Fruit fly (Drosophila melanogaster) whole organism, prepupa: Measurements from ENCODE around the gene CG33267.

ENCODE experiments used
- Blimp-1 ChIP-seq: fragments of 200-800 bp; sonication (Bioruptor generic); optimal IDR thresholded peaks from 3 replicates; lab custom pipeline; 2017; ENCODE audit warnings: missing biosample characterization, missing genetic modification characterization, mild to moderate bottlenecking, moderate library complexity, missing genetic modification reagents
- CG10669 ChIP-seq: fragments of 200-800 bp; sonication (Bioruptor generic); optimal IDR thresholded peaks from 3 replicates; lab custom pipeline; 2018; ENCODE audit warnings: missing biosample characterization, mild to moderate bottlenecking, missing genetic modification characterization, moderate library complexity
- CG11294 ChIP-seq: fragments of 200-800 bp; sonication (Bioruptor generic); IDR thresholded peaks from 2 replicates; pipeline ENCODE4 v1.3.6; 2022; ENCODE audit warnings: missing biosample characterization, missing genetic modification characterization
- CG11762 ChIP-seq: fragments of 200-800 bp; sonication (Bioruptor generic); optimal IDR thresholded peaks from 3 replicates; lab custom pipeline; 2016; ENCODE audit warnings: missing biosample characterization, missing genetic modification characterization; ENCODE audit not compliant: insufficient read depth
- CG15336 ChIP-seq: fragments of 200-800 bp; sonication (Bioruptor generic); IDR thresholded peaks from 2 replicates; pipeline ENCODE4 v1.3.6; 2022; ENCODE audit warnings: missing biosample characterization, missing genetic modification characterization
- CG1621 ChIP-seq: fragments of 200-800 bp; sonication (Bioruptor generic); optimal IDR thresholded peaks from 3 replicates; lab custom pipeline; 2018; ENCODE audit warnings: missing biosample characterization, mild to moderate bottlenecking, missing genetic modification characterization
- CG16779 ChIP-seq: fragments of 200-800 bp; sonication (Bioruptor generic); optimal IDR thresholded peaks from 3 replicates; lab custom pipeline; 2017; ENCODE audit warnings: missing biosample characterization, mild to moderate bottlenecking, missing genetic modification characterization
- CG3032 ChIP-seq: fragments of 200-800 bp; optimal IDR thresholded peaks from 2 replicates; lab custom pipeline; 2019; ENCODE audit warnings: missing biosample characterization, mild to moderate bottlenecking, missing genetic modification characterization, moderate library complexity
- CG31627 ChIP-seq: fragments of 200-800 bp; sonication (Bioruptor generic); optimal IDR thresholded peaks from 3 replicates; lab custom pipeline; 2016; ENCODE audit warnings: missing biosample characterization, missing genetic modification characterization
- CG32006 ChIP-seq: fragments of 200-800 bp; sonication (Bioruptor generic); optimal IDR thresholded peaks from 3 replicates; lab custom pipeline; 2017; ENCODE audit warnings: missing biosample characterization, mild to moderate bottlenecking, missing genetic modification characterization
- CG3919 ChIP-seq: fragments of 200-800 bp; sonication (Bioruptor generic); optimal IDR thresholded peaks from 3 replicates; lab custom pipeline; 2016; ENCODE audit warnings: missing biosample characterization, missing genetic modification characterization
- CG4318 ChIP-seq: fragments of 200-800 bp; sonication (Bioruptor generic); optimal IDR thresholded peaks from 3 replicates; lab custom pipeline; 2017; ENCODE audit warnings: missing biosample characterization, mild to moderate bottlenecking, missing genetic modification characterization
- CG6163 ChIP-seq: fragments of 200-800 bp; sonication (Bioruptor generic); IDR thresholded peaks from 3 replicates; pipeline ENCODE4 v1.3.6; 2022; ENCODE audit warnings: missing biosample characterization, missing genetic modification characterization
- CG6276 ChIP-seq: fragments of 200-800 bp; sonication (Bioruptor generic); optimal IDR thresholded peaks from 2 replicates; lab custom pipeline; 2017; ENCODE audit warnings: missing biosample characterization, mild to moderate bottlenecking, missing genetic modification characterization
- CG6808 ChIP-seq: fragments of 200-800 bp; sonication (Bioruptor generic); optimal IDR thresholded peaks from 3 replicates; lab custom pipeline; 2017; ENCODE audit warnings: missing biosample characterization, missing genetic modification characterization, mild to moderate bottlenecking, moderate library complexity, missing genetic modification reagents
- CG8119 ChIP-seq: fragments of 200-800 bp; sonication (Bioruptor generic); IDR thresholded peaks from 3 replicates; pipeline ENCODE4 v1.3.6; 2022; ENCODE audit warnings: missing biosample characterization, missing genetic modification characterization
- CG8319 ChIP-seq: fragments of 200-800 bp; sonication (Bioruptor generic); optimal IDR thresholded peaks from 3 replicates; lab custom pipeline; 2016; ENCODE audit warnings: missing biosample characterization, missing genetic modification characterization
- CG8632 ChIP-seq: fragments of 200-800 bp; sonication (Bioruptor generic); optimal IDR thresholded peaks from 3 replicates; lab custom pipeline; 2016; ENCODE audit warnings: missing biosample characterization, missing genetic modification characterization
- CG9139 ChIP-seq: fragments of 200-800 bp; sonication (Bioruptor generic); optimal IDR thresholded peaks from 3 replicates; lab custom pipeline; 2017; ENCODE audit warnings: missing biosample characterization, mild to moderate bottlenecking, missing genetic modification characterization
- Eip75B ChIP-seq: fragments of 200-800 bp; sonication (Bioruptor generic); optimal IDR thresholded peaks from 3 replicates; lab custom pipeline; 2016; ENCODE audit warnings: missing biosample characterization, missing genetic modification characterization
- Eip78C ChIP-seq: fragments of 200-800 bp; sonication (Bioruptor generic); peaks from one replicate; lab custom pipeline; 2016; ENCODE audit warnings: missing biosample characterization, missing genetic modification characterization
- Eip93F ChIP-seq: fragments of 200-800 bp; sonication (Bioruptor generic); optimal IDR thresholded peaks from 2 replicates; lab custom pipeline; 2016; ENCODE audit warnings: missing biosample characterization, mild to moderate bottlenecking, missing genetic modification characterization
- Ets21C ChIP-seq: fragments of 200-800 bp; sonication (Bioruptor generic); optimal IDR thresholded peaks from 3 replicates; lab custom pipeline; 2016; ENCODE audit warnings: missing biosample characterization, missing genetic modification characterization
- Ets96B ChIP-seq: fragments of 200-800 bp; optimal IDR thresholded peaks from 2 replicates; lab custom pipeline; 2019; ENCODE audit warnings: missing biosample characterization, mild to moderate bottlenecking, missing genetic modification characterization, moderate library complexity
- Gug ChIP-seq: fragments of 200-800 bp; sonication (Bioruptor generic); IDR thresholded peaks from 2 replicates; pipeline ENCODE4 v1.3.6; 2022; ENCODE audit warnings: missing biosample characterization, missing genetic modification characterization
- Hr39 ChIP-seq: fragments of 200-800 bp; sonication (Bioruptor generic); optimal IDR thresholded peaks from 2 replicates; lab custom pipeline; 2016; ENCODE audit warnings: missing biosample characterization, missing genetic modification characterization
- Lpt ChIP-seq: fragments of 200-800 bp; sonication (Bioruptor generic); optimal IDR thresholded peaks from 3 replicates; lab custom pipeline; 2016; ENCODE audit warnings: missing biosample characterization, missing genetic modification characterization
- OdsH ChIP-seq: fragments of 200-800 bp; sonication (Bioruptor generic); optimal IDR thresholded peaks from 3 replicates; lab custom pipeline; 2016; ENCODE audit warnings: missing biosample characterization, missing genetic modification characterization
- Smox ChIP-seq: fragments of 200-800 bp; sonication (Bioruptor generic); optimal IDR thresholded peaks from 3 replicates; lab custom pipeline; 2016; ENCODE audit warnings: missing biosample characterization, missing genetic modification characterization
- Sox102F ChIP-seq: fragments of 200-800 bp; sonication (Bioruptor generic); optimal IDR thresholded peaks from 2 replicates; lab custom pipeline; 2016; ENCODE audit warnings: missing biosample characterization, mild to moderate bottlenecking, missing genetic modification characterization
- Sox14 ChIP-seq: fragments of 200-800 bp; sonication (Bioruptor generic); optimal IDR thresholded peaks from 3 replicates; lab custom pipeline; 2016; ENCODE audit warnings: missing biosample characterization, missing genetic modification characterization
- Sox15 ChIP-seq: fragments of 200-800 bp; sonication (Bioruptor generic); optimal IDR thresholded peaks from 3 replicates; lab custom pipeline; 2016; ENCODE audit warnings: missing biosample characterization, missing genetic modification characterization
- achi ChIP-seq: fragments of 200-800 bp; sonication (Bioruptor generic); optimal IDR thresholded peaks from 3 replicates; lab custom pipeline; 2016; ENCODE audit warnings: missing biosample characterization, missing genetic modification characterization
- cyc ChIP-seq: fragments of 200-800 bp; sonication (Bioruptor generic); optimal IDR thresholded peaks from 3 replicates; lab custom pipeline; 2016; ENCODE audit warnings: missing biosample characterization, missing genetic modification characterization
- dac ChIP-seq: fragments of 200-800 bp; sonication (Bioruptor generic); optimal IDR thresholded peaks from 2 replicates; lab custom pipeline; 2017; ENCODE audit warnings: missing biosample characterization, mild to moderate bottlenecking, missing genetic modification characterization
- eg ChIP-seq: fragments of 200-800 bp; sonication (Bioruptor generic); IDR thresholded peaks from 3 replicates; pipeline ENCODE4 v1.3.6; 2022; ENCODE audit warnings: missing biosample characterization, missing genetic modification characterization
- fd59A ChIP-seq: fragments of 200-800 bp; sonication (Bioruptor generic); optimal IDR thresholded peaks from 2 replicates; lab custom pipeline; 2017; ENCODE audit warnings: missing biosample characterization, mild to moderate bottlenecking, missing genetic modification characterization, missing genetic modification reagents
- lz ChIP-seq: fragments of 200-800 bp; sonication (Bioruptor generic); optimal IDR thresholded peaks from 3 replicates; lab custom pipeline; 2016; ENCODE audit warnings: missing biosample characterization, missing genetic modification characterization
- salr ChIP-seq, 2 experiments: fragments of 200-800 bp; sonication (Bioruptor generic); optimal IDR thresholded peaks; 3 replicates each; lab custom pipeline; 2016 to 2018; ENCODE audit warnings: missing biosample characterization in 2 of 2, missing genetic modification characterization in 2 of 2, mild to moderate bottlenecking in 1 of 2
- spab ChIP-seq: fragments of 200-800 bp; sonication (Bioruptor generic); optimal IDR thresholded peaks from 2 replicates; lab custom pipeline; 2017; ENCODE audit warnings: missing biosample characterization, mild to moderate bottlenecking, missing genetic modification characterization, missing genetic modification reagents
- ss ChIP-seq, 2 experiments: fragments of 200-800 bp; sonication (Bioruptor generic); optimal IDR thresholded peaks; 2 replicates in 1 of 2; 3 replicates in 1 of 2; lab custom pipeline; 2017 to 2018; ENCODE audit warnings: mild to moderate bottlenecking in 2 of 2, missing biosample characterization in 2 of 2, missing genetic modification characterization in 2 of 2, moderate library complexity in 1 of 2
- svp ChIP-seq: fragments of 200-800 bp; sonication (Bioruptor generic); peaks from one replicate; lab custom pipeline; 2016; ENCODE audit warnings: missing biosample characterization, missing genetic modification characterization
- topi ChIP-seq: fragments of 200-800 bp; sonication (Bioruptor generic); optimal IDR thresholded peaks from 3 replicates; lab custom pipeline; 2016; ENCODE audit warnings: missing biosample characterization, missing genetic modification characterization

The CG33267 gene

DNA sequence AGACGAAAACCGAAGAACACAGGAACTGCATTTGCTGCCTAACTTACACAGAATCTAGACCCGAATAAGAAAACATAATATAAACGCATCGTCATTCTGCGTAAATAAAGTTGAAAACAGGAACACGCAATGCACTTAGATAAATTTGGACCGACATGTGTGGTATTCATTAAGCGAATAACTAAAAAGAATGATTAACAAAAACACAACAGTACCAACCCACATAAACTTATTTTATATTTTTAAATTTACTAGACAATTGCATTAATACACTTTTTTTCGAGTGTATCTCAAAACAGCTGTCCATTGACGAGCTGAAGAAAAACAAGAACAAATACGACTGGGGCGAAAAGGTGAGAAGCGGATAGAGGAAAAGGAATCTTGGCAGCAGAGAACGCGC, 9.9 kb upstream of the CG33267 start (continued):
- peak; percentile 70 for TF ChIP-seq CG31627 (GFP tag; lab: Kevin White, UChicago)
- TF ChIP-seq Smox (GFP tag; lab: Kevin White, UChicago): peak; percentile 66
- TF ChIP-seq Eip75B (GFP tag; lab: Kevin White, UChicago): peak; percentile 71
- peak; percentile 85 for TF ChIP-seq eg (GFP tag; lab: Robert Waterston, UW)
- peak; percentile 69 for TF ChIP-seq Sox102F
- TF ChIP-seq CG11762 (GFP tag; lab: Kevin White, UChicago): peak; percentile 35
- TF ChIP-seq CG16779 (tag; lab: Kevin White, UChicago): no peak
- peak; percentile 43 for TF ChIP-seq CG4318 (GFP tag; lab: Kevin White, UChicago)
- TF ChIP-seq lz (GFP tag; lab: Kevin White, UChicago): peak; percentile 57
- no peak for TF ChIP-seq Eip93F (GFP tag; lab: Kevin White, UChicago)
- TF ChIP-seq CG15336 (GFP tag; lab: Robert Waterston, UW): peak; percentile 77
- peak; percentile 25 for TF ChIP-seq Ets21C (GFP tag; lab: Kevin White, UChicago)
- peak; percentile 29 for TF ChIP-seq Sox15 (GFP tag; lab: Kevin White, UChicago)
- TF ChIP-seq CG10669 (GFP tag; lab: Kevin White, UChicago): peak; percentile 78
- TF ChIP-seq topi: peak; percentile 69
- TF ChIP-seq CG11294 (GFP tag; lab: Robert Waterston, UW): peak; percentile 65
- TF ChIP-seq CG32006 (GFP tag; lab: Kevin White, UChicago): peak; percentile 76
- peak; percentile 7 for TF ChIP-seq CG8319 (GFP tag; lab: Kevin White, UChicago)

dm6 chr3L:11554796-11555195, 9.5 kb upstream of the CG33267 start:
- TF ChIP-seq CG3032 (tag; lab: Kevin White, UChicago) (no peak), CG6808 (no peak), CG6163 (GFP tag; lab: Robert Waterston, UW) (no peak), Ets96B (tag; lab: Kevin White, UChicago) (no peak), dac (GFP tag; lab: Kevin White, UChicago) (no peak), topi (no peak), Sox14 (no peak), svp (no peak), CG31627 (GFP tag; lab: Kevin White, UChicago) (no peak), spab (GFP tag; lab: Kevin White, UChicago) (no peak), CG8632 (GFP tag; lab: Kevin White, UChicago) (no peak)
- TF ChIP-seq, all 60 proteins: peak for 0

dm6 chr3L:11555662-11556460, 8.4 kb upstream of the CG33267 start:
- TF ChIP-seq Eip75B (GFP tag; lab: Kevin White, UChicago): peak; percentile 28
- peak; percentile 27 for TF ChIP-seq fd59A (GFP tag; lab: Kevin White, UChicago)
- peak; percentile 92 for TF ChIP-seq CG8119 (GFP tag; lab: Robert Waterston, UW)
- peak; percentile 91 for TF ChIP-seq CG15336 (GFP tag; lab: Robert Waterston, UW)
- no peak for TF ChIP-seq Ets21C (GFP tag; lab: Kevin White, UChicago)
- peak; percentile 49 for TF ChIP-seq CG3032 (tag; lab: Kevin White, UChicago)
- peak; percentile 37 for TF ChIP-seq CG3919 (GFP tag; lab: Kevin White, UChicago)
- peak; percentile 81 for TF ChIP-seq CG32006 (GFP tag; lab: Kevin White, UChicago)
- TF ChIP-seq achi: peak; percentile 41
- TF ChIP-seq CG6808: peak; percentile 54
- no peak for TF ChIP-seq Hr39 (GFP tag; lab: Kevin White, UChicago)
- TF ChIP-seq salr (GFP tag; optimal IDR thresholded peaks at IDR 0.05; lab: Kevin White, UChicago): peak; percentile 41 to 85
- peak; percentile 53 for TF ChIP-seq CG10669 (GFP tag; lab: Kevin White, UChicago)
- TF ChIP-seq Gug (GFP tag; lab: Robert Waterston, UW): no peak; the same call in none of the 2 replicates
- no peak for TF ChIP-seq svp
- no peak for TF ChIP-seq dac (GFP tag; lab: Kevin White, UChicago)
- peak; percentile 37 for TF ChIP-seq CG1621 (tag; lab: Kevin White, UChicago)
- no peak for TF ChIP-seq Smox (GFP tag; lab: Kevin White, UChicago)
- TF ChIP-seq CG6276: peak; percentile 63
- TF ChIP-seq Sox15 (GFP tag; lab: Kevin White, UChicago): no peak
- TF ChIP-seq ss (GFP tag; optimal IDR thresholded peaks at IDR 0.05; lab: Kevin White, UChicago): peak; percentile 65 to 91
- peak; percentile 51 for TF ChIP-seq CG8632 (GFP tag; lab: Kevin White, UChicago)
- peak; percentile 88 for TF ChIP-seq Eip78C (GFP tag; lab: Kevin White, UChicago)
- TF ChIP-seq CG31627 (GFP tag; lab: Kevin White, UChicago): no peak
- no peak for TF ChIP-seq CG8319 (GFP tag; lab: Kevin White, UChicago)
- TF ChIP-seq cyc (GFP tag; lab: Kevin White, UChicago): no peak
- TF ChIP-seq Lpt (GFP tag; lab: Kevin White, UChicago): peak; percentile 68
- peak; percentile 40 for TF ChIP-seq CG9139 (GFP tag; lab: Kevin White, UChicago)
- peak; percentile 59 for TF ChIP-seq OdsH (GFP tag; lab: Kevin White, UChicago)
- peak; percentile 82 for TF ChIP-seq eg (GFP tag; lab: Robert Waterston, UW)
- TF ChIP-seq Blimp-1 (GFP tag; lab: Kevin White, UChicago): no peak
